Worm (Caenorhabditis elegans) whole organism, L4 larva: ENCODE measurements around the gene T02D1.8.

Experiments
- F44E2.7 ChIP-seq: fragments of 200-800 bp; sonication (Bioruptor generic); IDR thresholded peaks from 2 replicates; pipeline ENCODE4 v2.1.2; 2022; ENCODE audit warnings: missing genetic modification characterization, missing compliant biosample characterization
- F49E8.2 ChIP-seq: sonication (generic microtip); optimal IDR thresholded peaks from 2 replicates; lab custom pipeline; 2016; ENCODE audit warnings: missing compliant biosample characterization, mild to moderate bottlenecking, missing genetic modification characterization, borderline replicate concordance
- ZK546.5 ChIP-seq, 2 experiments: sonication (generic microtip); optimal IDR thresholded peaks; 2 replicates each; lab custom pipeline; 2017; ENCODE audit warnings: missing biosample characterization in 2 of 2, missing genetic modification characterization in 2 of 2
- aha-1 ChIP-seq: fragments of 150-350 bp; peaks from one replicate; lab custom pipeline; 2014; ENCODE audit warnings: missing biosample characterization, missing genetic modification characterization
- attf-4 ChIP-seq: sonication (generic microtip); optimal IDR thresholded peaks from 3 replicates; lab custom pipeline; 2017; ENCODE audit warnings: missing biosample characterization, missing genetic modification characterization
- ceh-20 ChIP-seq: fragments of 200-800 bp; sonication (Bioruptor generic); IDR thresholded peaks from 2 replicates; pipeline ENCODE4 v1.3.6; 2022; ENCODE audit warnings: missing genetic modification reagents, missing genetic modification characterization, missing compliant biosample characterization
- cey-2 ChIP-seq: sonication (generic microtip); optimal IDR thresholded peaks from 3 replicates; lab custom pipeline; 2017; ENCODE audit warnings: missing genetic modification characterization, mild to moderate bottlenecking, missing compliant biosample characterization, antibody characterized with exemption, borderline replicate concordance; ENCODE audit not compliant: insufficient read depth
- daf-16 ChIP-seq, 3 experiments: sonication (generic microtip); optimal IDR thresholded peaks; 2 replicates each; lab custom pipeline; 2016 to 2017; ENCODE audit warnings: missing genetic modification characterization in 3 of 3, missing genetic modification reagents in 3 of 3, mild to moderate bottlenecking in 2 of 3, missing compliant biosample characterization in 2 of 3, missing biosample characterization in 1 of 3, moderate library complexity in 1 of 3
- daf-8 ChIP-seq: fragments of 200-800 bp; sonication (Bioruptor generic); IDR thresholded peaks from 2 replicates; pipeline ENCODE4 v1.3.6; 2022; ENCODE audit warnings: missing genetic modification characterization, missing compliant biosample characterization
- dmd-6 ChIP-seq: fragments of 200-800 bp; sonication (Bioruptor generic); IDR thresholded peaks from 2 replicates; pipeline ENCODE4 v1.3.6; 2022; ENCODE audit warnings: missing genetic modification reagents, missing genetic modification characterization, missing compliant biosample characterization
- dve-1 ChIP-seq: sonication (generic microtip); optimal IDR thresholded peaks from 2 replicates; lab custom pipeline; 2017; ENCODE audit warnings: antibody characterized with exemption, mild to moderate bottlenecking, missing genetic modification characterization, missing compliant biosample characterization; ENCODE audit not compliant: insufficient read depth
- egl-43 ChIP-seq: fragments of 200-800 bp; sonication (Bioruptor generic); IDR thresholded peaks from 2 replicates; pipeline ENCODE4 v1.3.6; 2022; ENCODE audit warnings: missing genetic modification reagents, missing genetic modification characterization, missing compliant biosample characterization
- fkh-10 ChIP-seq: fragments of 150-350 bp; optimal IDR thresholded peaks from 2 replicates; lab custom pipeline; 2014; ENCODE audit warnings: missing biosample characterization, missing genetic modification reagents, missing genetic modification characterization
- fos-1 ChIP-seq: fragments of 150-350 bp; optimal IDR thresholded peaks from 2 replicates; lab custom pipeline; 2014; ENCODE audit warnings: missing biosample characterization, missing genetic modification characterization
- gei-8 ChIP-seq: fragments of 200-800 bp; sonication (Bioruptor generic); optimal IDR thresholded peaks from 2 replicates; lab custom pipeline; 2018; ENCODE audit warnings: mild to moderate bottlenecking, missing genetic modification characterization, missing compliant biosample characterization
- hlh-11 ChIP-seq: fragments of 200-800 bp; sonication (Bioruptor generic); optimal IDR thresholded peaks from 2 replicates; lab custom pipeline; 2018; ENCODE audit warnings: mild to moderate bottlenecking, missing genetic modification characterization, missing compliant biosample characterization
- lin-1 ChIP-seq: fragments of 200-800 bp; sonication (Bioruptor generic); IDR thresholded peaks from 2 replicates; pipeline ENCODE4 v1.3.6; 2022; ENCODE audit warnings: missing genetic modification reagents, missing genetic modification characterization, missing compliant biosample characterization
- lin-13 ChIP-seq: fragments of 150-350 bp; optimal IDR thresholded peaks from 2 replicates; lab custom pipeline; 2014; ENCODE audit warnings: missing biosample characterization, missing genetic modification reagents, missing genetic modification characterization
- lin-29 ChIP-seq: fragments of 200-800 bp; sonication (Bioruptor generic); IDR thresholded peaks from 2 replicates; pipeline ENCODE4 v1.3.6; 2022; ENCODE audit warnings: missing genetic modification reagents, missing genetic modification characterization, missing compliant biosample characterization
- lin-39 ChIP-seq: fragments of 150-350 bp; optimal IDR thresholded peaks from 2 replicates; lab custom pipeline; 2014; ENCODE audit warnings: missing biosample characterization, missing genetic modification reagents, missing genetic modification characterization
- lsy-2 ChIP-seq, 2 experiments: fragments of 150-350 bp in 1 of 2; sonication (generic microtip) in 1 of 2; optimal IDR thresholded peaks; 2 replicates each; lab custom pipeline; 2014 to 2017; ENCODE audit warnings: missing biosample characterization in 2 of 2, missing genetic modification characterization in 2 of 2
- madf-9 ChIP-seq: fragments of 200-800 bp; sonication (Bioruptor generic); conservative IDR thresholded peaks from 2 replicates; pipeline ENCODE4 v1.3.6; 2022; ENCODE audit warnings: missing genetic modification reagents, missing genetic modification characterization, missing compliant biosample characterization
- mdl-1 ChIP-seq, 2 experiments: fragments of 150-350 bp in 1 of 2; sonication (generic microtip) in 1 of 2; optimal IDR thresholded peaks; 2 replicates each; lab custom pipeline; 2014 to 2017; ENCODE audit warnings: missing biosample characterization in 2 of 2, missing genetic modification characterization in 2 of 2
- mdt-29 ChIP-seq: fragments of 200-800 bp; sonication (Bioruptor generic); IDR thresholded peaks from 2 replicates; pipeline ENCODE4 v1.3.6; 2022; ENCODE audit warnings: missing genetic modification reagents, missing genetic modification characterization, missing compliant biosample characterization
- nhr-102 ChIP-seq: sonication (generic microtip); optimal IDR thresholded peaks from 2 replicates; lab custom pipeline; 2016; ENCODE audit warnings: mild to moderate bottlenecking, missing genetic modification characterization, moderate library complexity, missing compliant biosample characterization
- nhr-28 ChIP-seq: fragments of 150-350 bp; optimal IDR thresholded peaks from 2 replicates; lab custom pipeline; 2014; ENCODE audit warnings: missing biosample characterization, missing genetic modification characterization
- nhr-41 ChIP-seq: fragments of 200-800 bp; sonication (Bioruptor generic); IDR thresholded peaks from 2 replicates; pipeline ENCODE4 v1.3.6; 2022; ENCODE audit warnings: missing genetic modification reagents, missing genetic modification characterization, missing compliant biosample characterization
- nhr-6 ChIP-seq: fragments of 150-350 bp; optimal IDR thresholded peaks from 2 replicates; lab custom pipeline; 2014; ENCODE audit warnings: missing biosample characterization, missing genetic modification characterization
- nhr-77 ChIP-seq: fragments of 150-350 bp; optimal IDR thresholded peaks from 2 replicates; lab custom pipeline; 2014; ENCODE audit warnings: missing biosample characterization, missing genetic modification characterization
- php-3 ChIP-seq: fragments of 200-800 bp; sonication (Bioruptor generic); IDR thresholded peaks from 2 replicates; pipeline ENCODE4 v1.3.6; 2022; ENCODE audit warnings: missing genetic modification reagents, missing genetic modification characterization, missing compliant biosample characterization
- pqm-1 ChIP-seq: sonication (generic microtip); optimal IDR thresholded peaks from 2 replicates; lab custom pipeline; 2017; ENCODE audit warnings: missing biosample characterization, missing genetic modification characterization
- rbr-2 ChIP-seq: sonication (generic microtip); optimal IDR thresholded peaks from 2 replicates; lab custom pipeline; 2016; ENCODE audit warnings: missing genotype, missing genetic modification characterization, missing compliant biosample characterization
- sdz-12 ChIP-seq: fragments of 200-800 bp; sonication (Bioruptor generic); optimal IDR thresholded peaks from 2 replicates; lab custom pipeline; 2018; ENCODE audit warnings: mild to moderate bottlenecking, missing genetic modification characterization, missing compliant biosample characterization
- spr-1 ChIP-seq: sonication (generic microtip); optimal IDR thresholded peaks from 2 replicates; lab custom pipeline; 2016; ENCODE audit warnings: mild to moderate bottlenecking, missing genetic modification characterization, missing compliant biosample characterization
- tra-1 ChIP-seq: fragments of 200-800 bp; sonication (Bioruptor generic); IDR thresholded peaks from 2 replicates; pipeline ENCODE4 v1.3.6; 2022; ENCODE audit warnings: missing genetic modification reagents, missing genetic modification characterization, missing compliant biosample characterization
- unc-62 ChIP-seq, 3 experiments: fragments of 150-350 bp in 1 of 3; sonication (generic microtip); optimal IDR thresholded peaks in 2 of 3; peaks in 1 of 3; 1 replicate in 1 of 3; 2 replicates in 2 of 3; lab custom pipeline; 2014 to 2017; ENCODE audit warnings: missing biosample characterization in 3 of 3, missing genetic modification characterization in 3 of 3, missing genetic modification reagents in 3 of 3, missing genotype in 1 of 3
- zag-1 ChIP-seq: fragments of 150-350 bp; optimal IDR thresholded peaks from 2 replicates; lab custom pipeline; 2014; ENCODE audit warnings: missing biosample characterization, missing genetic modification characterization
- zfp-2 ChIP-seq: sonication (generic microtip); optimal IDR thresholded peaks from 2 replicates; lab custom pipeline; 2016; ENCODE audit warnings: mild to moderate bottlenecking, missing genetic modification characterization, missing compliant biosample characterization
- zfp-3 ChIP-seq: fragments of 200-800 bp; sonication (Bioruptor generic); conservative IDR thresholded peaks from 2 replicates; pipeline ENCODE4 v1.3.6; 2022; ENCODE audit warnings: missing genetic modification reagents, missing genetic modification characterization, missing compliant biosample characterization

The T02D1.8 gene

DNA sequence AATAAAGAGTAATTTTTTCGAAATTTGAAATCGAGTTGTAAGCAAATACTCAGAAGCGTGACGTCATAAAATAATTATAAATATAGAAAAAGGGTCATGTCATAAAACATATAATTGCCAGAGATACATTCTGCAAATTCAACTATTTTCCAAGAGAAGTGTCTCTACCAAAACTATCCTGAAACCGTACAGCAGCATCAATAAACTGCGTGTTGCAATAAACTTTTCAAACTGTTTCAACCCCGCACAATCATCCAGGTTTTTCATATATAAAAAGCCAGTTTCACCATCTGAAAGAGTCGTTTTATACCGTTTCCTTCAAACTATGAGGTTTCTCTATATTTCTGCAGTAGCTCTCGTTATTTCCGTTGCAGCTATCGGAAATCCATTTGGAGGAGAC is 43.8 kb downstream of the T02D1.8 start, which contains the start of gene C49C3.11:
C49C3.11 (plus strand) TSS at position 301 of the 400 bp plus-strand sequence.
- TF ChIP-seq lin-39 (tag; lab: Kevin White, UChicago) (no peak), zfp-3 (no peak), daf-8 (no peak), madf-9 (GFP tag; lab: Robert Waterston, UW) (no peak), F44E2.7 (GFP tag; lab: Robert Waterston, UW) (no peak), mdt-29 (no peak), hlh-11 (tag; lab: Kevin White, UChicago) (no peak), ceh-20 (GFP tag; lab: Robert Waterston, UW) (no peak)

DNA sequence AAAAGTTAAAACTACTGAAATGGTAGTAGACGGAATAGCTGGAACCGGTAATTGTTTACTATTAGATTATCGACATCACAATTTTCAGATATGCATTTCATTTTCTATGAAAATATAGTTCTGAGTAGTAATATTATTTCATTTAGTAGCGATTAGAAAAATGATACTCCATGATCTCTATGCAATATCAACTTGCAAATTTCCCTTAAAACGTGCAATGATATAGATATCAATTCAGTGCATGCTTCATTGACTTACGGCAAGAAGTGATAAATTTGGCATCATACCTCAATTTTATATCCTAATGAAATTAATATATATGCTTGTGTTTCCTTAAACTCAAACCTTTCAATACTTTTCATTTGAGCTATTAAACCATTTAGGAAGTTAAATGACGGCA is 44.6 kb downstream of the T02D1.8 start, which contains the start of gene C49C3.21:
C49C3.21 (plus strand) TSS at position 301 of the 400 bp plus-strand sequence.
- no peak for TF ChIP-seq rbr-2 (tag; lab: Kevin White, UChicago)
- no peak for TF ChIP-seq ZK546.5 (tag; optimal IDR thresholded peaks at IDR 0.05; lab: Kevin White, UChicago)
- TF ChIP-seq lin-13: no peak
- TF ChIP-seq attf-4: no peak
- TF ChIP-seq cey-2 (tag; lab: Kevin White, UChicago): no peak
- TF ChIP-seq, all 104 proteins: peak for 0

DNA sequence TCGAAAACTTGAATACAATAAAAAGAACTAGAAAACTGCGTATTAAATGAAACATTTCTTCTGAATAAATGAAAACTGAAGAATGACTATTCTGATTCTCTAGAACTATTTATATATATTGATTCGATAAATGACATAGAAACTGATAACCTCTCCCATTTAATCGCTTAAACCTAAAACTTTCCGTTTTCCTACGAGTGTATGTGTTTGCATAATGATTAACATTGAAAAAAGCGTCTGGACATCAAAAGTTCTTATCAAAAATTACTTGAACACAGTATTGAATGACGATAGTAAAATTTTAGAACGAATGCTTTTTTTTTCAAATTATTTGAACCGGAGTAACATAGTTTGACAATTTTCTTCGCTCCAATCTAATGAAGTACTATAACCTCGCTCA is 45.1 kb downstream of the T02D1.8 start, which contains the start of gene C49C3.9:
C49C3.9 (minus strand) TSS at position 136 of the 400 bp plus-strand sequence.
- TF ChIP-seq tra-1 (GFP tag; lab: Robert Waterston, UW): no peak
- no peak for TF ChIP-seq daf-16 (GFP tag; optimal IDR thresholded peaks at IDR 0.05; lab: Kevin White, UChicago)
- TF ChIP-seq daf-16 (tag; optimal IDR thresholded peaks at IDR 0.05; lab: Kevin White, UChicago): no peak
- peak; percentile 76 for TF ChIP-seq nhr-28 (tag; lab: Kevin White, UChicago)
- TF ChIP-seq dmd-6 (GFP tag; lab: Robert Waterston, UW): peak; percentile 74
- TF ChIP-seq pqm-1 (tag; lab: Kevin White, UChicago): peak; percentile 99
- TF ChIP-seq fos-1 (tag; lab: Kevin White, UChicago): no peak
- TF ChIP-seq lin-1 (GFP tag; lab: Robert Waterston, UW): peak; percentile 77; the same call in 1 of the 2 replicates
- TF ChIP-seq nhr-41 (GFP tag; lab: Robert Waterston, UW): peak; percentile 83; the same call in 1 of the 2 replicates
- no peak for TF ChIP-seq rbr-2 (tag; lab: Kevin White, UChicago)
- TF ChIP-seq mdl-1 (tag; optimal IDR thresholded peaks at IDR 0.05; lab: Kevin White, UChicago): no peak

ce11 chrIV:17341033-17341432 is 46.3 kb downstream of the T02D1.8 start:
- TF ChIP-seq tra-1 (GFP tag; lab: Robert Waterston, UW) (no peak), aha-1 (no peak), sdz-12 (GFP tag; lab: Kevin White, UChicago) (no peak), unc-62 (GFP tag; optimal IDR thresholded peaks at IDR 0.05 in 1 of 2; lab: Kevin White, UChicago) (peak in 1 of 2 experiments; percentile 95), unc-62 (tag; optimal IDR thresholded peaks at IDR 0.05; lab: Kevin White, UChicago) (no peak), spr-1 (tag; lab: Kevin White, UChicago) (no peak)
- TF ChIP-seq, all 104 proteins: peak for 1

DNA sequence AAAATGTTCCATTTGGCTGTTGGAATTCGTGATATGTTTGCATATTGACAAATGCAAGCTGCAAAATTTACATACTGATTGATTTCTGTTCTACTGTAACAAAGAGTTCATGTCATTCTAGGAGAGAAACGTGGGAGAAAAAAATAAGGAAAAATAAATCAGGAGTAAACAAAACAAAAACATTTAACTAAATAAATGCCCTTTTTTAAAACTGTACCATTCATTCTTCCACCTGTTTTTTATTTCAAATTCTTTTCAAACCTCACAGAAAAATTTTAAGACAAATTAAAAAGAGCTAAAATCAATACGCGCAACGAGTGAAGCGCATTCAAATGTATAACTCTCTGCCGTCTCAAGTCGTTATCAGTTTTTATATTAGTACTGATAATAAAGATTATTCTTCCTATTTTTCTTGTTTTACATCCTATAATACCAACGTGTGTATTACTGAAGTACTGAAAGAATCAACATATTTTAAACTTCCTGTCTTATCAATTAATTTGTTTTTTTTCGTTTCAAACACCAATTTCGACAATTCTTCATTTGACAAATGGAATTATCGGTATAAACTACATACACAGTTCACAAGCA is 48.3 kb downstream of the T02D1.8 start, which contains the start of gene C49C3.10:
C49C3.10 (minus strand) TSS at position 51 of the 591 bp plus-strand sequence.
- TF ChIP-seq egl-43 (GFP tag; lab: Robert Waterston, UW) (no peak), nhr-102 (no peak), nhr-77 (tag; lab: Kevin White, UChicago) (peak; percentile 79), dve-1 (peak; percentile 66), unc-62 (GFP tag; optimal IDR thresholded peaks at IDR 0.05 in 1 of 2; lab: Kevin White, UChicago) (peak in 1 of 2 experiments; percentile 20), unc-62 (tag; optimal IDR thresholded peaks at IDR 0.05; lab: Kevin White, UChicago) (no peak), lin-29 (no peak), pqm-1 (tag; lab: Kevin White, UChicago) (peak; percentile 72), fkh-10 (GFP tag; lab: Kevin White, UChicago) (no peak), daf-16 (GFP tag; optimal IDR thresholded peaks at IDR 0.05; lab: Kevin White, UChicago) (no peak), daf-16 (tag; optimal IDR thresholded peaks at IDR 0.05; lab: Kevin White, UChicago) (peak; percentile 94), rbr-2 (tag; lab: Kevin White, UChicago) (no peak), nhr-6 (tag; lab: Kevin White, UChicago) (no peak), mdl-1 (tag; optimal IDR thresholded peaks at IDR 0.05; lab: Kevin White, UChicago) (no peak), hlh-11 (tag; lab: Kevin White, UChicago) (peak; percentile 54), nhr-28 (tag; lab: Kevin White, UChicago) (peak; percentile 73), dmd-6 (GFP tag; lab: Robert Waterston, UW) (peak; percentile 46), zfp-2 (tag; lab: Kevin White, UChicago) (no peak), lsy-2 (tag; optimal IDR thresholded peaks at IDR 0.05; lab: Kevin White, UChicago) (no peak), zag-1 (tag; lab: Kevin White, UChicago) (no peak), cey-2 (tag; lab: Kevin White, UChicago) (no peak), gei-8 (GFP tag; lab: Kevin White, UChicago) (no peak), php-3 (GFP tag; lab: Robert Waterston, UW) (no peak), zfp-3 (no peak), F49E8.2 (tag; lab: Kevin White, UChicago) (no peak)
